Fruit fly (Drosophila melanogaster) whole organism, embryonic: ENCODE results near the gene CG31792.

Source experiments
- Abd-B ChIP-seq: fragments of 200-800 bp; sonication (Bioruptor generic); optimal IDR thresholded peaks from 2 replicates; lab custom pipeline; 2018; ENCODE audit warnings: missing biosample characterization, mild to moderate bottlenecking, missing genetic modification characterization, moderate library complexity
- Adf1 ChIP-seq: fragments of 200-800 bp; sonication (Bioruptor generic); IDR thresholded peaks from 2 replicates; pipeline ENCODE4 v1.3.6; 2022; ENCODE audit warnings: missing biosample characterization, missing genetic modification characterization
- CG10147 ChIP-seq: fragments of 200-800 bp; sonication (Bioruptor generic); optimal IDR thresholded peaks from 2 replicates; lab custom pipeline; 2019; ENCODE audit warnings: missing biosample characterization, mild to moderate bottlenecking, missing genetic modification characterization, moderate library complexity
- CG1024 ChIP-seq: fragments of 200-800 bp; sonication (Bioruptor generic); IDR thresholded peaks from 2 replicates; pipeline ENCODE4 v1.3.6; 2022; ENCODE audit warnings: missing biosample characterization, missing genetic modification characterization
- CG11398 ChIP-seq: fragments of 200-800 bp; sonication (Bioruptor generic); optimal IDR thresholded peaks from 2 replicates; lab custom pipeline; 2016; ENCODE audit warnings: missing biosample characterization, missing genetic modification characterization
- CG11696 ChIP-seq: fragments of 200-800 bp; sonication (Bioruptor generic); IDR thresholded peaks from 2 replicates; pipeline ENCODE4 v1.3.6; 2022; ENCODE audit warnings: missing biosample characterization, missing genetic modification characterization
- CG12236 ChIP-seq: fragments of 200-800 bp; sonication (Bioruptor generic); optimal IDR thresholded peaks from 2 replicates; lab custom pipeline; 2016; ENCODE audit warnings: missing biosample characterization, missing genetic modification characterization
- CG1233 ChIP-seq: fragments of 200-800 bp; sonication (Bioruptor generic); optimal IDR thresholded peaks from 4 replicates; lab custom pipeline; 2018; ENCODE audit warnings: missing biosample characterization, mild to moderate bottlenecking, missing genetic modification characterization
- CG12769 ChIP-seq: fragments of 200-800 bp; sonication (Bioruptor generic); optimal IDR thresholded peaks from 2 replicates; lab custom pipeline; 2019; ENCODE audit warnings: missing biosample characterization, mild to moderate bottlenecking, missing genetic modification characterization, moderate library complexity
- CG13775 ChIP-seq: fragments of 200-800 bp; sonication (Bioruptor generic); optimal IDR thresholded peaks from 3 replicates; lab custom pipeline; 2017; ENCODE audit warnings: missing biosample characterization, mild to moderate bottlenecking, missing genetic modification characterization
- CG16815 ChIP-seq: fragments of 200-800 bp; sonication (Bioruptor generic); optimal IDR thresholded peaks from 3 replicates; lab custom pipeline; 2017; ENCODE audit warnings: missing biosample characterization, mild to moderate bottlenecking, missing genetic modification characterization
- CG17829 ChIP-seq: fragments of 200-800 bp; optimal IDR thresholded peaks from 2 replicates; lab custom pipeline; 2019; ENCODE audit warnings: missing biosample characterization, mild to moderate bottlenecking, missing genetic modification characterization, moderate library complexity
- CG2120 ChIP-seq: fragments of 200-800 bp; sonication (Bioruptor generic); optimal IDR thresholded peaks from 3 replicates; lab custom pipeline; 2016; ENCODE audit warnings: missing biosample characterization, missing genetic modification characterization
- CG31224 ChIP-seq: fragments of 200-800 bp; sonication (Bioruptor generic); IDR thresholded peaks from 2 replicates; pipeline ENCODE4 v1.3.6; 2022; ENCODE audit warnings: missing biosample characterization, missing genetic modification characterization
- CG3281 ChIP-seq: fragments of 200-800 bp; sonication (Bioruptor generic); optimal IDR thresholded peaks from 3 replicates; lab custom pipeline; 2017; ENCODE audit warnings: missing biosample characterization, mild to moderate bottlenecking, missing genetic modification characterization
- CG4707 ChIP-seq: fragments of 200-800 bp; sonication (Bioruptor generic); optimal IDR thresholded peaks from 2 replicates; lab custom pipeline; 2018; ENCODE audit warnings: missing biosample characterization, mild to moderate bottlenecking, missing genetic modification characterization, moderate library complexity
- CG5245 ChIP-seq: fragments of 200-800 bp; sonication (Bioruptor generic); optimal IDR thresholded peaks from 3 replicates; lab custom pipeline; 2016; ENCODE audit warnings: missing biosample characterization, missing genetic modification characterization
- CG7357 ChIP-seq: fragments of 200-800 bp; sonication (Bioruptor generic); IDR thresholded peaks from 3 replicates; pipeline ENCODE4 v1.3.6; 2022; ENCODE audit warnings: missing biosample characterization, missing genetic modification characterization
- CG8478 ChIP-seq: fragments of >200 bp; optimal IDR thresholded peaks from 2 replicates; lab custom pipeline; 2018
- CG8944 ChIP-seq: fragments of 200-800 bp; sonication (Bioruptor generic); optimal IDR thresholded peaks from 3 replicates; lab custom pipeline; 2016; ENCODE audit warnings: missing biosample characterization, missing genetic modification characterization
- CG9727 ChIP-seq: fragments of 200-800 bp; sonication (Bioruptor generic); optimal IDR thresholded peaks from 3 replicates; lab custom pipeline; 2017; ENCODE audit warnings: missing biosample characterization, mild to moderate bottlenecking, missing genetic modification characterization
- CrebB ChIP-seq: fragments of 200-800 bp; sonication (Bioruptor generic); optimal IDR thresholded peaks from 3 replicates; lab custom pipeline; 2018; ENCODE audit warnings: missing biosample characterization, mild to moderate bottlenecking, missing genetic modification characterization
- Deaf1 ChIP-seq: fragments of 200-800 bp; optimal IDR thresholded peaks from 3 replicates; lab custom pipeline; 2019; ENCODE audit warnings: missing biosample characterization, mild to moderate bottlenecking, missing genetic modification characterization, moderate library complexity
- Dip2 ChIP-seq: fragments of 200-800 bp; sonication (Bioruptor generic); IDR thresholded peaks from 2 replicates; pipeline ENCODE4 v1.3.6; 2022; ENCODE audit warnings: missing biosample characterization, missing genetic modification characterization
- ERR ChIP-seq: fragments of 200-800 bp; sonication (Bioruptor generic); optimal IDR thresholded peaks from 2 replicates; lab custom pipeline; 2016; ENCODE audit warnings: missing biosample characterization, missing genetic modification characterization
- Gug ChIP-seq: fragments of 200-800 bp; sonication (Bioruptor generic); IDR thresholded peaks from 4 replicates; pipeline ENCODE4 v1.3.6; 2022; ENCODE audit warnings: missing biosample characterization, missing genetic modification characterization
- HLH3B ChIP-seq: fragments of 200-800 bp; sonication (Bioruptor generic); IDR thresholded peaks from 2 replicates; pipeline ENCODE4 v1.3.6; 2022; ENCODE audit warnings: missing biosample characterization, missing genetic modification characterization
- Hr51 ChIP-seq, 2 experiments: fragments of 200-800 bp; sonication (Bioruptor generic); optimal IDR thresholded peaks; 2 replicates in 1 of 2; 3 replicates in 1 of 2; lab custom pipeline; 2016 to 2018; ENCODE audit warnings: missing biosample characterization in 2 of 2, missing genetic modification characterization in 2 of 2, mild to moderate bottlenecking in 1 of 2, moderate library complexity in 1 of 2
- Lhr ChIP-seq: fragments of 200-800 bp; sonication (Bioruptor generic); optimal IDR thresholded peaks from 3 replicates; lab custom pipeline; 2017; ENCODE audit warnings: mild to moderate bottlenecking, missing biosample characterization, missing genetic modification reagents, missing genetic modification characterization
- MESR4 ChIP-seq: fragments of 200-800 bp; sonication (Bioruptor generic); optimal IDR thresholded peaks from 2 replicates; lab custom pipeline; 2018; ENCODE audit warnings: missing biosample characterization, mild to moderate bottlenecking, missing genetic modification characterization, moderate library complexity
- Nf-YA ChIP-seq: fragments of 200-800 bp; sonication (Bioruptor generic); IDR thresholded peaks from 2 replicates; pipeline ENCODE4 v1.3.6; 2022; ENCODE audit warnings: missing biosample characterization, missing genetic modification characterization
- Oli ChIP-seq: fragments of 200-800 bp; sonication (Bioruptor generic); optimal IDR thresholded peaks from 2 replicates; lab custom pipeline; 2018; ENCODE audit warnings: missing biosample characterization, mild to moderate bottlenecking, missing genetic modification characterization, moderate library complexity
- Side ChIP-seq: fragments of 200-800 bp; sonication (Bioruptor generic); optimal IDR thresholded peaks from 2 replicates; lab custom pipeline; 2016; ENCODE audit warnings: missing biosample characterization, missing genetic modification characterization
- Trl ChIP-seq, 3 experiments: fragments of >200 bp in 2 of 3; fragments of 200-800 bp in 1 of 3; sonication (Bioruptor generic) in 1 of 3; optimal IDR thresholded peaks; 2 replicates in 1 of 3; 3 replicates in 2 of 3; lab custom pipeline; 2016 to 2017; ENCODE audit warnings: missing biosample characterization in 1 of 3, missing genetic modification characterization in 1 of 3
- ab ChIP-seq: fragments of 200-800 bp; sonication (Bioruptor generic); optimal IDR thresholded peaks from 2 replicates; lab custom pipeline; 2016; ENCODE audit warnings: missing biosample characterization, missing genetic modification characterization
- ase ChIP-seq: fragments of 200-800 bp; sonication (Bioruptor generic); IDR thresholded peaks from 3 replicates; pipeline ENCODE4 v1.3.6; 2022; ENCODE audit warnings: missing biosample characterization, missing genetic modification characterization
- ash1 ChIP-seq: fragments of 200-800 bp; sonication (Bioruptor generic); optimal IDR thresholded peaks from 2 replicates; lab custom pipeline; 2018; ENCODE audit warnings: missing biosample characterization, mild to moderate bottlenecking, missing genetic modification characterization
- btn ChIP-seq: fragments of 200-800 bp; sonication (Bioruptor generic); optimal IDR thresholded peaks from 2 replicates; lab custom pipeline; 2016; ENCODE audit warnings: missing biosample characterization, missing genetic modification characterization
- cas ChIP-seq: fragments of 200-800 bp; sonication (Bioruptor generic); IDR thresholded peaks from 2 replicates; pipeline ENCODE4 v1.3.6; 2022; ENCODE audit warnings: missing biosample characterization, missing genetic modification characterization
- ewg ChIP-seq: fragments of 200-800 bp; sonication (Bioruptor generic); optimal IDR thresholded peaks from 3 replicates; lab custom pipeline; 2017; ENCODE audit warnings: mild to moderate bottlenecking, missing biosample characterization, missing genetic modification reagents, missing genetic modification characterization
- gsb-n ChIP-seq: fragments of 200-800 bp; sonication (Bioruptor generic); optimal IDR thresholded peaks from 3 replicates; lab custom pipeline; 2018; ENCODE audit warnings: missing biosample characterization, mild to moderate bottlenecking, missing genetic modification characterization
- jing ChIP-seq: fragments of 200-800 bp; sonication (Bioruptor generic); optimal IDR thresholded peaks from 2 replicates; lab custom pipeline; 2018; ENCODE audit warnings: missing biosample characterization, mild to moderate bottlenecking, missing genetic modification characterization
- kni ChIP-seq: fragments of 200-800 bp; sonication (Bioruptor generic); optimal IDR thresholded peaks from 3 replicates; lab custom pipeline; 2017; ENCODE audit warnings: mild to moderate bottlenecking, missing biosample characterization, missing genetic modification reagents, missing genetic modification characterization
- mam ChIP-seq: fragments of 200-800 bp; sonication (Bioruptor generic); optimal IDR thresholded peaks from 3 replicates; lab custom pipeline; 2016; ENCODE audit warnings: missing biosample characterization, missing genetic modification characterization
- psq ChIP-seq: fragments of 200-800 bp; sonication (Bioruptor generic); optimal IDR thresholded peaks from 2 replicates; lab custom pipeline; 2017; ENCODE audit warnings: missing biosample characterization, missing genetic modification characterization
- shn ChIP-seq: fragments of 200-800 bp; sonication (Bioruptor generic); optimal IDR thresholded peaks from 3 replicates; lab custom pipeline; 2016; ENCODE audit warnings: missing biosample characterization, missing genetic modification characterization
- slp2 ChIP-seq: fragments of 200-800 bp; sonication (Bioruptor generic); optimal IDR thresholded peaks from 2 replicates; lab custom pipeline; 2016; ENCODE audit warnings: missing biosample characterization, missing genetic modification characterization
- tio ChIP-seq: fragments of 200-800 bp; sonication (Bioruptor generic); optimal IDR thresholded peaks from 2 replicates; lab custom pipeline; 2017; ENCODE audit warnings: missing biosample characterization, missing genetic modification characterization, inconsistent platforms
- trh ChIP-seq: fragments of 200-800 bp; sonication (Bioruptor generic); optimal IDR thresholded peaks from 2 replicates; lab custom pipeline; 2016; ENCODE audit warnings: missing biosample characterization, missing genetic modification characterization
- yki ChIP-seq: fragments of >200 bp; optimal IDR thresholded peaks from 3 replicates; lab custom pipeline; 2018
- z ChIP-seq: fragments of 200-800 bp; sonication (Bioruptor generic); IDR thresholded peaks from 3 replicates; pipeline ENCODE4 v1.3.6; 2022; ENCODE audit warnings: missing biosample characterization, missing genetic modification characterization

Gene CG31792

DNA sequence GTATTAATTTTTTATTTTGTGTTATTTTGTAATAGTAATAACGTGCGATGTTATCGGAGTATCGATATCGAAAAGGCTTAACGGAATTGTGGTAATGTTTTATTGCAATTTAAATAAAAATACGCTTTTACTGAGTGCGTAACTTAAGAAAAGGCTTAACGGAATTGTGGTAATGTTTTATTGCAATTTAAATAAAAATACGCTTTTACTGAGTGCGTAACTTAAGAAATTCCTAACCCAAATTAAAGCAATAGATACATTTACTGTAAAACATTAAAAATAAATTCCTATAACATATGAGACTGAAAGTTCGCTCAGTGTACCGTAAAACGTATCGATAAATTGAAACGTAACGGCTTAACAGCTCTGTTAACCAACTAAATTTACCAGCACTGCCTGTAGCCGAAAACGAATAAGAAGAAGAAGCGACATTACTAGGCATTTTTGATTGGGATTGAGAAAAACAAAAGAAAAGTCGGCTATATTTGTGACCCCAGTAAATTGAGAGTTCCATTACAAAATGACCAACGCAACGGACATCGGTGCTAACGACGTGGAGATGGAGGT lies 54.4 kb downstream of the CG31792 start, which contains the start of gene Rpn3 (continued):
- peak; percentile 62 for TF ChIP-seq CG5245 (GFP tag; lab: Kevin White, UChicago)
- peak; percentile 78 for TF ChIP-seq CG31224 (GFP tag; lab: Robert Waterston, UW)
- peak; percentile 61 for TF ChIP-seq CrebB (tag; lab: Kevin White, UChicago)
- TF ChIP-seq Side (GFP tag; lab: Kevin White, UChicago), result peak; percentile 83
- peak; percentile 88 for TF ChIP-seq CG17829 (tag; lab: Kevin White, UChicago)
- peak; percentile 47; the same call in 1 of the 3 replicates for TF ChIP-seq CG7357 (GFP tag; lab: Robert Waterston, UW)
- no peak for TF ChIP-seq Trl (optimal IDR thresholded peaks at IDR 0.05; lab: Kevin White, UChicago)
- peak; percentile 81 for TF ChIP-seq Trl (GFP tag; optimal IDR thresholded peaks at IDR 0.05; lab: Kevin White, UChicago)
- TF ChIP-seq Deaf1 (tag; lab: Kevin White, UChicago), result peak; percentile 61
- TF ChIP-seq gsb-n (tag; lab: Kevin White, UChicago), result peak; percentile 69
- peak; percentile 46 for TF ChIP-seq CG10147 (GFP tag; lab: Kevin White, UChicago)
- peak; percentile 82 for TF ChIP-seq HLH3B (GFP tag; lab: Robert Waterston, UW)
- peak; percentile 87 for TF ChIP-seq CG13775 (GFP tag; lab: Kevin White, UChicago)
- TF ChIP-seq shn, result peak; percentile 82
- TF ChIP-seq ab (GFP tag; lab: Kevin White, UChicago), result peak; percentile 12
- peak; percentile 86 for TF ChIP-seq ase (GFP tag; lab: Robert Waterston, UW)
- TF ChIP-seq CG16815 (GFP tag; lab: Kevin White, UChicago), result peak; percentile 68
- peak; percentile 92 for TF ChIP-seq CG2120
- TF ChIP-seq trh (GFP tag; lab: Kevin White, UChicago), result peak; percentile 71
- TF ChIP-seq ewg (GFP tag; lab: Kevin White, UChicago), result peak; percentile 59
- TF ChIP-seq Gug (GFP tag; lab: Robert Waterston, UW), result peak; percentile 57; the same call in 3 of the 4 replicates
- no peak for TF ChIP-seq CG4707
- TF ChIP-seq psq, result peak; percentile 34
- no peak for TF ChIP-seq ERR (GFP tag; lab: Kevin White, UChicago)
- TF ChIP-seq Oli (tag; lab: Kevin White, UChicago), result peak; percentile 82
- no peak for TF ChIP-seq ash1
- TF ChIP-seq tio (GFP tag; lab: Kevin White, UChicago), result no peak
- peak; percentile 77 for TF ChIP-seq Abd-B (GFP tag; lab: Kevin White, UChicago)
- peak; percentile 83 for TF ChIP-seq mam (GFP tag; lab: Kevin White, UChicago)
- peak; percentile 80 for TF ChIP-seq CG3281
- peak; percentile 74 for TF ChIP-seq CG11696 (GFP tag; lab: Robert Waterston, UW)
- TF ChIP-seq z, result no peak
- TF ChIP-seq btn (GFP tag; lab: Kevin White, UChicago), result peak; percentile 29
- no peak for TF ChIP-seq kni (GFP tag; lab: Kevin White, UChicago)
- TF ChIP-seq Adf1, result peak; percentile 59
- TF ChIP-seq slp2, result peak; percentile 73
- TF ChIP-seq Hr51 (GFP tag; optimal IDR thresholded peaks at IDR 0.05; lab: Kevin White, UChicago), result peak; percentile 74 to 82
- TF ChIP-seq CG8478 (lab: Kevin White, UChicago), result no peak
- no peak for TF ChIP-seq yki (lab: Kevin White, UChicago)
- peak; percentile 80 for TF ChIP-seq CG8944 (GFP tag; lab: Kevin White, UChicago)
- peak; percentile 40 for TF ChIP-seq CG1233 (GFP tag; lab: Kevin White, UChicago)
- TF ChIP-seq MESR4, result peak; percentile 65
- TF ChIP-seq jing (GFP tag; lab: Kevin White, UChicago), result no peak
- TF ChIP-seq Nf-YA, result peak; percentile 78
- peak; percentile 34 for TF ChIP-seq Lhr (GFP tag; lab: Kevin White, UChicago)
- TF ChIP-seq Dip2, result no peak
- peak; percentile 41 for TF ChIP-seq CG12236 (GFP tag; lab: Kevin White, UChicago)
- peak; percentile 51 for TF ChIP-seq CG11398 (GFP tag; lab: Kevin White, UChicago)
- TF ChIP-seq cas (GFP tag; lab: Robert Waterston, UW), result peak; percentile 69
- no peak for TF ChIP-seq CG12769
- peak; percentile 82 for TF ChIP-seq CG9727 (GFP tag; lab: Kevin White, UChicago)
- TF ChIP-seq CG1024 (GFP tag; lab: Robert Waterston, UW), result peak; percentile 70
